Worm (Caenorhabditis elegans): ENCODE data around the gene ZK1307.4.

ZK1307.4 gene

ce11 chrII:9624110-9624695 lies 27.4 kb downstream of the ZK1307.4 start, which contains the start of the genes dnj-20 and ZK1307.8 (continued):
- TF ChIP-seq mel-28 (tag; optimal IDR thresholded peaks at IDR 0.05; ENCODE audit: borderline replicate concordance) (no peak), lsy-27 (tag; optimal IDR thresholded peaks at IDR 0.05; ENCODE audit: borderline replicate concordance, insufficient read depth) (no peak), B0035.1 (tag; optimal IDR thresholded peaks at IDR 0.05) (no peak), nhr-80 (tag; optimal IDR thresholded peaks at IDR 0.05) (peak; percentile 56), madf-3 (GFP tag; IDR thresholded peaks at IDR 0.05) (no peak), F22D6.2 (tag; optimal IDR thresholded peaks at IDR 0.05) (no peak), nhr-120 (GFP tag; IDR thresholded peaks at IDR 0.05) (no peak), F33H1.4 (GFP tag; IDR thresholded peaks at IDR 0.05) (peak; percentile 81), nfya-2 (GFP tag; IDR thresholded peaks at IDR 0.05) (no peak), F52B5.7 (tag; optimal IDR thresholded peaks at IDR 0.05) (no peak), let-607 (tag; optimal IDR thresholded peaks at IDR 0.05) (peak; percentile 70 to 78), Y53G8AR.9 (GFP tag; conservative IDR thresholded peaks at IDR 0.05) (no peak), egl-44 (GFP tag; IDR thresholded peaks at IDR 0.05) (no peak), rpc-1 (optimal IDR thresholded peaks at IDR 0.05) (no peak), rpc-1 (tag; optimal IDR thresholded peaks at IDR 0.05) (no peak), lin-35 (GFP tag; optimal IDR thresholded peaks at IDR 0.05) (no peak), cebp-1 (GFP tag; IDR thresholded peaks at IDR 0.05) (no peak), cebp-1 (tag; optimal IDR thresholded peaks at IDR 0.05) (no peak), T07F8.4 (tag; optimal IDR thresholded peaks at IDR 0.05) (no peak), attf-6 (GFP tag; IDR thresholded peaks at IDR 0.05) (no peak), madf-6 (GFP tag; IDR thresholded peaks at IDR 0.05) (peak; percentile 83), sptf-2 (GFP tag; optimal IDR thresholded peaks at IDR 0.05) (no peak), madf-8 (GFP tag; conservative IDR thresholded peaks at IDR 0.05) (0 out of 2 replicates have a peak, but pooled peaks have one; percentile 12), bed-2 (GFP tag; IDR thresholded peaks at IDR 0.05) (no peak), aptf-3 (GFP tag; IDR thresholded peaks at IDR 0.05) (no peak), F39B2.1 (GFP tag; IDR thresholded peaks at IDR 0.05) (no peak), xnd-1 (tag; optimal IDR thresholded peaks at IDR 0.05) (peak; percentile 60), nhr-27 (tag; optimal IDR thresholded peaks at IDR 0.05) (no peak), rec-8 (tag; optimal IDR thresholded peaks at IDR 0.05) (no peak), ztf-26 (tag; optimal IDR thresholded peaks at IDR 0.05) (no peak), rcor-1 (GFP tag; IDR thresholded peaks at IDR 0.05) (no peak), bed-1 (GFP tag; IDR thresholded peaks at IDR 0.05) (no peak), attf-5 (GFP tag; optimal IDR thresholded peaks at IDR 0.05) (peak; percentile 1), ceh-91 (GFP tag; IDR thresholded peaks at IDR 0.05) (no peak), ceh-27 (GFP tag; optimal IDR thresholded peaks at IDR 0.05) (no peak), hsf-1 (GFP tag; IDR thresholded peaks at IDR 0.05) (no peak), mxl-1 (tag; optimal IDR thresholded peaks at IDR 0.05) (no peak), K11D2.4 (GFP tag; IDR thresholded peaks at IDR 0.05) (no peak)

ce11 chrII:9621913-9622348 lies 29.7 kb downstream of the ZK1307.4 start:
- TF ChIP-seq tbx-9 (tag; optimal IDR thresholded peaks at IDR 0.05; ENCODE audit: borderline replicate concordance) (no peak), pbrm-1 (GFP tag; IDR thresholded peaks at IDR 0.05) (0 out of 2 replicates have a peak, but pooled peaks have one; percentile 25), ztf-22 (GFP tag; optimal IDR thresholded peaks at IDR 0.05) (peak; percentile 31), Y56A3A.18 (GFP tag; IDR thresholded peaks at IDR 0.05) (0 out of 2 replicates have a peak, but pooled peaks have one; percentile 17), nhr-27 (tag; optimal IDR thresholded peaks at IDR 0.05) (no peak), egrh-3 (GFP tag; IDR thresholded peaks at IDR 0.05) (no peak), Y53G8AR.9 (GFP tag; conservative IDR thresholded peaks at IDR 0.05) (0 out of 2 replicates have a peak, but pooled peaks have one; percentile 46), somi-1 (GFP tag; optimal IDR thresholded peaks at IDR 0.05) (no peak), atf-7 (tag; optimal IDR thresholded peaks at IDR 0.05) (peak; percentile 48), ekl-4 (GFP tag; IDR thresholded peaks at IDR 0.05) (no peak), cebp-1 (GFP tag; IDR thresholded peaks at IDR 0.05) (peak; percentile 69), cebp-1 (tag; optimal IDR thresholded peaks at IDR 0.05) (peak; percentile 82), T07F8.4 (tag; optimal IDR thresholded peaks at IDR 0.05) (no peak), dox-1 (GFP tag; IDR thresholded peaks at IDR 0.05) (peak; percentile 45; the same call in 1 of the 2 replicates), ceh-91 (GFP tag; IDR thresholded peaks at IDR 0.05) (no peak), unc-62 (GFP tag; optimal IDR thresholded peaks at IDR 0.05) (peak; percentile 96), let-607 (tag; optimal IDR thresholded peaks at IDR 0.05) (peak; percentile 95 to 97), B0035.1 (tag; optimal IDR thresholded peaks at IDR 0.05) (no peak)

Measured in whole organism, young adult.